Worm (Caenorhabditis elegans): ENCODE measurements around the gene F09F9.5.

Gene F09F9.5

DNA sequence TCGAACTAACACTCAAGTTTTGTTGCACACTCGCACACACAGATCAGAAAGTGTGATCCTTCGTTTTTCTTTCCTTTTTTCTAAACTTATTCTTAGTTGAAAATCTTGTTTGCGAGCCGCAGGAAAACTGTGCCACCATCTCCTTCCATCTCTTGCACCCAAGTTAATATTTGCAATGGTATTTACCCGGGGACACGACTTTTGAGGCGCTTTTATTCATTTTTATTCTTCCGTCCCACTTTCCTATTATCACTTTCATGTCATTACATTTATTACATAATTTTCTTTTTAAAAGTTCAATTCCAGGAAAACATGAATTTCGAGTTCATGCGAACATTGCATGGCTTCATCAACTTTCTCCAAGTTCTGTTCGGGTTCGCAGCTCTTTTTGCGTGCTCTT lies 2.7 kb upstream of the F09F9.5 start, which contains the start of gene F09F9.1:
TSS of gene F09F9.1 (plus strand) at position 301 of the 400 bp plus-strand sequence.
- TF ChIP-seq ceh-82 (tag; optimal IDR thresholded peaks at IDR 0.05) (no peak), egl-5 (tag; optimal IDR thresholded peaks at IDR 0.05) (no peak), lsy-12 (tag; optimal IDR thresholded peaks at IDR 0.05) (no peak), elt-3 (tag; optimal IDR thresholded peaks at IDR 0.05) (no peak), nhr-28 (tag; optimal IDR thresholded peaks at IDR 0.05) (no peak), ztf-4 (tag; optimal IDR thresholded peaks at IDR 0.05) (no peak)

DNA sequence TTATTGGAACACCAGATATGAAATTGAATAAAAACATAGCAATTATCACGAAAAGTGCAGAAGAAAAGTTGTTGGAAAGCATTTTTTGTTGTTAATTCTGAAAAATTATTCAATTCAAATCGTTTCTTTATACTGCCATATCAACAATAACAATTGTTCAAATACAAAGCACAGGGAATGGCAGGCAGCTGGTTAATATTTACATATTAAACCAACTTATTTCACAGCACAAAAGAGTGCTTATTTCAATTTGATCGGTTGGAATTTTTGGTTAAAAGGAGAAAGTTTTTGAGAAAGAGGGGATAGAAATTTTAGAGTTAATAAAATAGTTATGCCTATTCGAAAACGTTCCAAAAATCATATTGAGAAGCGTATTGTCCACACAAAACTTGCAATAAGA lies 3.2 kb downstream of the F09F9.5 start, which contains the start of gene F09F9.3:
TSS of gene F09F9.3 (minus strand) at position 101 of the 400 bp plus-strand sequence.
- no peak for TF ChIP-seq ceh-28 (tag; optimal IDR thresholded peaks at IDR 0.05)
- no peak for TF ChIP-seq daf-12 (tag; optimal IDR thresholded peaks at IDR 0.05)
- no peak for TF ChIP-seq elt-3 (tag; optimal IDR thresholded peaks at IDR 0.05)
- no peak for TF ChIP-seq nhr-11 (tag; optimal IDR thresholded peaks at IDR 0.05)
- no peak for TF ChIP-seq hmg-11 (tag; optimal IDR thresholded peaks at IDR 0.05)
- TF ChIP-seq aly-2 (tag; optimal IDR thresholded peaks at IDR 0.05) = no peak
- TF ChIP-seq ceh-82 (tag; optimal IDR thresholded peaks at IDR 0.05) = no peak
- TF ChIP-seq nhr-67 (tag; optimal IDR thresholded peaks at IDR 0.05) = no peak
- no peak for TF ChIP-seq fkh-10 (GFP tag; optimal IDR thresholded peaks at IDR 0.05)
- TF ChIP-seq egl-5 (tag; optimal IDR thresholded peaks at IDR 0.05) = no peak
- no peak for TF ChIP-seq ceh-9 (tag; optimal IDR thresholded peaks at IDR 0.05)
- TF ChIP-seq mdl-1 (tag; optimal IDR thresholded peaks at IDR 0.05) = no peak
- TF ChIP-seq nhr-25 (tag; optimal IDR thresholded peaks at IDR 0.05) = no peak
- no peak for TF ChIP-seq ztf-4 (tag; optimal IDR thresholded peaks at IDR 0.05)
- no peak for TF ChIP-seq pha-4 (tag; optimal IDR thresholded peaks at IDR 0.05)
- TF ChIP-seq tbx-2 (tag; optimal IDR thresholded peaks at IDR 0.05) = no peak
- TF ChIP-seq eor-1 (tag; optimal IDR thresholded peaks at IDR 0.05) = no peak
- no peak for TF ChIP-seq nhr-23 (tag; optimal IDR thresholded peaks at IDR 0.05)
- TF ChIP-seq ZK546.5 (tag; optimal IDR thresholded peaks at IDR 0.05) = no peak
- TF ChIP-seq R02D3.7 (tag; optimal IDR thresholded peaks at IDR 0.05) = no peak

DNA sequence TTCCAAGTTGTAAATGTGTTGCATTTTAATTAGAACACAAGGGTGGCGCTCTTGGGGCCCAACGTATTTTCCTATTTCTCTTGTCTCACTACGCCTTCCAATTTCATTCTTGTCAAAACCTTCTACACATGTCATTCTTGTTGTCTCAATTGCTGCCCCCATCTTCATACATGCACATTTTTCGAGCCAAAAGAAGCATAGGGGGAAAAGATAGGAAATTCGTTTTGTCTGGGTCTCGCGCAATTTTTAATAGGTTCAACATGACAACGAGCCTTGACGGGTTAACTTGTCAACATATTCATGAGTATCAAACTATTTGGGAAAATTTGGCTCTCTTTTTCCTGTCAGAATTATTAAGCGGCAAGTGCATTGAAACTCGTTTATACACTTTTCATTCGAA lies 5.6 kb downstream of the F09F9.5 start:
- no peak for TF ChIP-seq hmg-11 (tag; optimal IDR thresholded peaks at IDR 0.05)
- no peak for TF ChIP-seq egl-5 (tag; optimal IDR thresholded peaks at IDR 0.05)
- no peak for TF ChIP-seq tbx-2 (tag; optimal IDR thresholded peaks at IDR 0.05)
- TF ChIP-seq eor-1 (tag; optimal IDR thresholded peaks at IDR 0.05) = no peak
- no peak for TF ChIP-seq lin-15B (tag; optimal IDR thresholded peaks at IDR 0.05)
- TF ChIP-seq zag-1 (tag; optimal IDR thresholded peaks at IDR 0.05) = no peak

DNA sequence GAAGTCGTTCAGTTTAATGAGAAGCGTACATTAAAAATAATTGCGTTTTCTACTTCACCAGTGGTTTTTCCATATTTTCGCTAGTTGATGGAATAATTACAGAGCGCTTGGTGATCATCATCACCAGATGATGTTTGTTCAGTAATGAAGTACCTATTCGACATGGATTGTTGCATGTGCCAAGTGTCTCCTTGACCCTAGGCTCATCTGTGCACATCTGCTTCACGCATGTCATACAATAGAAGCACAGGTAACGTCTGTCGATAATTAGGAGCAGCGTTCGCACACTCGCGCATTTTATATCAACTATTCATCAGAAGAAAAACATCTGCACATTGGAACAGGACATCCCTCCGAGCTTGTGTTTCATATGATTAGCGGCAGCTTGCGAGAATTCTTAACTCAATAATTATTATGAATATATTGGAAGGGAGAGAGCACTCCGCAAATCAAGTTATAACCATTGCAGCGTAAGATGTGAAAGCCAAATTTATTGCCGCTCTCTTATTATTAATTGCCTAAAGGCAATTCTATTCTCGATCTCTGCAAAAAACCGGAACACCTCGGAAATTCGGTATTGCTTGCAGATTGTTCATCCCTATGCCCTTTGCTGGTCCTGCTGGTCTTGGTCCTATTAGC lies 7.6 kb downstream of the F09F9.5 start:
- TF ChIP-seq unc-39 (tag; optimal IDR thresholded peaks at IDR 0.05) (no peak), sea-2 (GFP tag; optimal IDR thresholded peaks at IDR 0.05) (no peak), nhr-11 (tag; optimal IDR thresholded peaks at IDR 0.05) (no peak), nfya-1 (tag; optimal IDR thresholded peaks at IDR 0.05; ENCODE audit: insufficient read depth) (no peak), mdl-1 (tag; optimal IDR thresholded peaks at IDR 0.05) (no peak), eor-1 (tag; optimal IDR thresholded peaks at IDR 0.05) (no peak), egl-27 (tag; optimal IDR thresholded peaks at IDR 0.05) (no peak), elt-2 (tag; optimal IDR thresholded peaks at IDR 0.05) (no peak), ZK546.5 (tag; optimal IDR thresholded peaks at IDR 0.05) (no peak), nhr-237 (tag; optimal IDR thresholded peaks at IDR 0.05) (no peak), ceh-28 (tag; optimal IDR thresholded peaks at IDR 0.05) (no peak), ceh-82 (tag; optimal IDR thresholded peaks at IDR 0.05) (no peak), ceh-16 (tag; optimal IDR thresholded peaks at IDR 0.05) (no peak), nhr-43 (tag; optimal IDR thresholded peaks at IDR 0.05; ENCODE audit: poor library complexity, severe bottlenecking) (no peak), elt-1 (tag; optimal IDR thresholded peaks at IDR 0.05) (no peak), ztf-11 (tag; optimal IDR thresholded peaks at IDR 0.05) (no peak), nhr-67 (tag; optimal IDR thresholded peaks at IDR 0.05) (no peak), pha-4 (tag; optimal IDR thresholded peaks at IDR 0.05) (no peak)

DNA sequence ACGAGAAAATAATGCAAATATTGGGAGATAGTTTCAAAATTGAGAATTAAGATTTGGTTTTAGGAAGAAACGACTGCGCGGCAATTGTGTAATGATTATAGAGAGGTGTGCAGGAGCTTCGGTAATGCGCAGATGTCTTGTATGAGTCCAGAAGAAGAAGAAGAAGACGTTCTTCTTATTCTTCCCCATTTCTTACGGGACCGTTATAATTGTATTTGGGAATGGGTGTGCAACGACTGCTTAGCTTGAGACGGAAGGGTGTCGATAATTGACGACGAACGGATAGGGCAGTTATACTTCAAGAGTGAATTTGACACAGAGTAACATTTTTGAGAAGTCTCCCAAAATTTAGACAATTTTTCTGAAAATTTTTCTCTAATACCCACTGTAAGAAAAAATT lies 11.0 kb downstream of the F09F9.5 start:
- TF ChIP-seq hmg-11 (tag; optimal IDR thresholded peaks at IDR 0.05) = no peak
- no peak for TF ChIP-seq nhr-23 (tag; optimal IDR thresholded peaks at IDR 0.05)
- no peak for TF ChIP-seq skn-1 (tag; optimal IDR thresholded peaks at IDR 0.05)
- TF ChIP-seq mml-1 (tag; optimal IDR thresholded peaks at IDR 0.05) = no peak
- TF ChIP-seq lin-15B (tag; optimal IDR thresholded peaks at IDR 0.05) = no peak
- no peak for TF ChIP-seq nhr-76 (tag; optimal IDR thresholded peaks at IDR 0.05)
- no peak for TF ChIP-seq ceh-28 (tag; optimal IDR thresholded peaks at IDR 0.05)
- TF ChIP-seq lin-39 (tag; optimal IDR thresholded peaks at IDR 0.05) = no peak
- TF ChIP-seq fkh-2 (tag; optimal IDR thresholded peaks at IDR 0.05) = no peak
- no peak for TF ChIP-seq aly-2 (tag; optimal IDR thresholded peaks at IDR 0.05)
- TF ChIP-seq snpc-4 (tag; optimal IDR thresholded peaks at IDR 0.05) = no peak
- no peak for TF ChIP-seq nfya-1 (tag; optimal IDR thresholded peaks at IDR 0.05; ENCODE audit: insufficient read depth)
- no peak for TF ChIP-seq ama-1 (optimal IDR thresholded peaks at IDR 0.05)
- TF ChIP-seq fkh-10 (GFP tag; optimal IDR thresholded peaks at IDR 0.05) = no peak
- TF ChIP-seq fos-1 (tag; optimal IDR thresholded peaks at IDR 0.05) = no peak
- no peak for TF ChIP-seq nhr-77 (tag; optimal IDR thresholded peaks at IDR 0.05)
- TF ChIP-seq jun-1 (tag; optimal IDR thresholded peaks at IDR 0.05) = no peak
- TF ChIP-seq mdl-1 (tag; optimal IDR thresholded peaks at IDR 0.05) = no peak
- TF ChIP-seq nhr-67 (tag; optimal IDR thresholded peaks at IDR 0.05) = no peak
- TF ChIP-seq elt-2 (tag; optimal IDR thresholded peaks at IDR 0.05) = no peak
